Worm (Caenorhabditis elegans) whole organism, late embryonic: ENCODE results near the gene F40G12.5.

Experiments used
- dmd-4 ChIP-seq: sonication (generic microtip); optimal IDR thresholded peaks from 2 replicates; lab custom pipeline; 2016; ENCODE audit warnings: borderline replicate concordance, missing genetic modification characterization, missing compliant biosample characterization
- ets-4 ChIP-seq: sonication (generic microtip); optimal IDR thresholded peaks from 2 replicates; lab custom pipeline; 2016; ENCODE audit warnings: missing genetic modification characterization, missing compliant biosample characterization
- eyg-1 ChIP-seq: sonication (generic microtip); optimal IDR thresholded peaks from 2 replicates; lab custom pipeline; 2016; ENCODE audit warnings: missing genotype, missing genetic modification characterization, missing compliant biosample characterization
- lim-6 ChIP-seq: sonication (generic microtip); optimal IDR thresholded peaks from 2 replicates; lab custom pipeline; 2016; ENCODE audit warnings: missing genetic modification characterization, missing compliant biosample characterization
- odd-2 ChIP-seq: sonication (generic microtip); optimal IDR thresholded peaks from 2 replicates; lab custom pipeline; 2017; ENCODE audit warnings: antibody characterized with exemption, mild to moderate bottlenecking, missing genetic modification characterization, missing compliant biosample characterization
- pha-4 ChIP-seq: fragments of 150-350 bp; optimal IDR thresholded peaks from 2 replicates; lab custom pipeline; 2018; ENCODE audit warnings: missing biosample characterization, missing genetic modification reagents, missing genetic modification characterization
- pqm-1 ChIP-seq: sonication (generic microtip); optimal IDR thresholded peaks from 2 replicates; lab custom pipeline; 2016; ENCODE audit warnings: missing genetic modification characterization, missing compliant biosample characterization
- sox-2 ChIP-seq: fragments of 200-800 bp; sonication (Bioruptor generic); IDR thresholded peaks from 2 replicates; pipeline ENCODE4 v1.3.6; 2022; ENCODE audit warnings: missing genetic modification reagents, missing genetic modification characterization, missing compliant biosample characterization
- sox-4 ChIP-seq: sonication (generic microtip); optimal IDR thresholded peaks from 2 replicates; lab custom pipeline; 2017; ENCODE audit warnings: mild to moderate bottlenecking, missing genetic modification characterization, inconsistent platforms, missing compliant biosample characterization
- tbx-2 ChIP-seq: sonication (generic microtip); optimal IDR thresholded peaks from 2 replicates; lab custom pipeline; 2016; ENCODE audit warnings: missing genetic modification characterization, missing compliant biosample characterization
- unc-55 ChIP-seq: sonication (generic microtip); optimal IDR thresholded peaks from 2 replicates; lab custom pipeline; 2017; ENCODE audit warnings: missing biosample characterization, missing genetic modification reagents, missing genetic modification characterization
- unc-86 ChIP-seq: sonication (generic microtip); optimal IDR thresholded peaks from 2 replicates; lab custom pipeline; 2016; ENCODE audit warnings: missing genetic modification characterization, missing compliant biosample characterization
- ztf-16 ChIP-seq: sonication (generic microtip); optimal IDR thresholded peaks from 2 replicates; lab custom pipeline; 2017; ENCODE audit warnings: missing genetic modification characterization, missing compliant biosample characterization

- TF ChIP-seq odd-2 (no peak), pha-4 (no peak), pqm-1 (tag; lab: Kevin White, UChicago) (no peak), eyg-1 (tag; lab: Kevin White, UChicago) (no peak), sox-4 (tag; lab: Kevin White, UChicago) (no peak), lim-6 (tag; lab: Kevin White, UChicago) (no peak), ets-4 (no peak), dmd-4 (no peak), unc-86 (tag; lab: Kevin White, UChicago) (no peak), sox-2 (no peak), tbx-2 (tag; lab: Kevin White, UChicago) (no peak), ztf-16 (no peak), unc-55 (GFP tag; lab: Kevin White, UChicago) (no peak)
Observed at ce11 chrV:14293667-14294194, 23.1 kb upstream of the F40G12.5 start, which contains the start of gene F14D7.2.
